Worm (Caenorhabditis elegans) whole organism, L4 larva: ENCODE results near the gene F40F11.3.
A peak's percentile ranks its signal among the peaks of the same experiment; 100 is the strongest.

ENCODE experiments used
- D1046.2 ChIP-seq: fragments of 200-800 bp; sonication (Bioruptor generic); IDR thresholded peaks from 2 replicates; pipeline ENCODE4 v1.3.6; 2022; ENCODE audit warnings: missing genetic modification characterization, missing compliant biosample characterization
- F26F4.8 ChIP-seq: fragments of 200-800 bp; sonication (Bioruptor generic); conservative IDR thresholded peaks from 2 replicates; pipeline ENCODE4 v1.3.6; 2022; ENCODE audit warnings: missing genetic modification characterization, missing compliant biosample characterization
- F44E2.7 ChIP-seq: fragments of 200-800 bp; sonication (Bioruptor generic); IDR thresholded peaks from 2 replicates; pipeline ENCODE4 v2.1.2; 2022; ENCODE audit warnings: missing genetic modification characterization, missing compliant biosample characterization
- T20F7.1 ChIP-seq: fragments of 200-800 bp; sonication (Bioruptor generic); optimal IDR thresholded peaks from 2 replicates; lab custom pipeline; 2018; ENCODE audit warnings: mild to moderate bottlenecking, missing genetic modification characterization, missing compliant biosample characterization
- Y105C5A.15 ChIP-seq: fragments of 200-800 bp; sonication (Bioruptor generic); IDR thresholded peaks from 2 replicates; pipeline ENCODE4 v1.3.6; 2022; ENCODE audit warnings: missing genetic modification characterization, missing compliant biosample characterization
- ZK337.2 ChIP-seq: fragments of 200-800 bp; sonication (Bioruptor generic); IDR thresholded peaks from 2 replicates; pipeline ENCODE4 v1.3.6; 2022; ENCODE audit warnings: missing genetic modification reagents, missing genetic modification characterization, missing compliant biosample characterization
- ZK546.5 ChIP-seq, 2 experiments: sonication (generic microtip); optimal IDR thresholded peaks; 2 replicates each; lab custom pipeline; 2017; ENCODE audit warnings: missing biosample characterization in 2 of 2, missing genetic modification characterization in 2 of 2
- aha-1 ChIP-seq: fragments of 150-350 bp; peaks from one replicate; lab custom pipeline; 2014; ENCODE audit warnings: missing biosample characterization, missing genetic modification characterization
- arid-1 ChIP-seq: fragments of 200-800 bp; sonication (Bioruptor generic); conservative IDR thresholded peaks from 2 replicates; pipeline ENCODE4 v1.3.6; 2022; ENCODE audit warnings: missing genetic modification reagents, missing genetic modification characterization, missing compliant biosample characterization
- attf-4 ChIP-seq: sonication (generic microtip); optimal IDR thresholded peaks from 3 replicates; lab custom pipeline; 2017; ENCODE audit warnings: missing biosample characterization, missing genetic modification characterization
- ceh-32 ChIP-seq: sonication (generic microtip); optimal IDR thresholded peaks from 2 replicates; lab custom pipeline; 2016; ENCODE audit warnings: mild to moderate bottlenecking, missing genetic modification characterization, missing compliant biosample characterization; ENCODE audit not compliant: poor library complexity
- ceh-62 ChIP-seq: sonication (generic microtip); optimal IDR thresholded peaks from 2 replicates; lab custom pipeline; 2017; ENCODE audit warnings: missing biosample characterization, missing genetic modification characterization
- ctbp-1 ChIP-seq: fragments of 200-800 bp; sonication (Bioruptor generic); IDR thresholded peaks from 2 replicates; pipeline ENCODE4 v1.3.6; 2022; ENCODE audit warnings: missing genetic modification reagents, missing genetic modification characterization, missing compliant biosample characterization
- daf-16 ChIP-seq, 3 experiments: sonication (generic microtip); optimal IDR thresholded peaks; 2 replicates each; lab custom pipeline; 2016 to 2017; ENCODE audit warnings: missing genetic modification characterization in 3 of 3, missing genetic modification reagents in 3 of 3, mild to moderate bottlenecking in 2 of 3, missing compliant biosample characterization in 2 of 3, missing biosample characterization in 1 of 3, moderate library complexity in 1 of 3
- daf-19 ChIP-seq: fragments of 200-800 bp; sonication (Bioruptor generic); conservative IDR thresholded peaks from 2 replicates; pipeline ENCODE4 v1.3.6; 2022; ENCODE audit warnings: missing genetic modification characterization, missing compliant biosample characterization
- dmd-8 ChIP-seq: fragments of 200-800 bp; sonication (Bioruptor generic); IDR thresholded peaks from 2 replicates; pipeline ENCODE4 v1.3.6; 2022; ENCODE audit warnings: missing genetic modification characterization, missing compliant biosample characterization
- dmd-9 ChIP-seq: fragments of 200-800 bp; sonication (Bioruptor generic); IDR thresholded peaks from 2 replicates; pipeline ENCODE4 v1.3.6; 2022; ENCODE audit warnings: missing genetic modification reagents, missing genetic modification characterization, missing compliant biosample characterization
- dpl-1 ChIP-seq: fragments of 150-350 bp; optimal IDR thresholded peaks from 2 replicates; lab custom pipeline; 2014; ENCODE audit warnings: missing biosample characterization, missing genetic modification reagents, missing genetic modification characterization
- duxl-1 ChIP-seq: sonication (generic microtip); optimal IDR thresholded peaks from 2 replicates; lab custom pipeline; 2016; ENCODE audit warnings: mild to moderate bottlenecking, missing genetic modification characterization, moderate library complexity, missing compliant biosample characterization; ENCODE audit not compliant: poor library complexity
- dve-1 ChIP-seq: sonication (generic microtip); optimal IDR thresholded peaks from 2 replicates; lab custom pipeline; 2017; ENCODE audit warnings: antibody characterized with exemption, mild to moderate bottlenecking, missing genetic modification characterization, missing compliant biosample characterization; ENCODE audit not compliant: insufficient read depth
- hlh-11 ChIP-seq: fragments of 200-800 bp; sonication (Bioruptor generic); optimal IDR thresholded peaks from 2 replicates; lab custom pipeline; 2018; ENCODE audit warnings: mild to moderate bottlenecking, missing genetic modification characterization, missing compliant biosample characterization
- hlh-30 ChIP-seq: sonication (generic microtip); optimal IDR thresholded peaks from 2 replicates; lab custom pipeline; 2017; ENCODE audit warnings: antibody characterized with exemption, mild to moderate bottlenecking, missing genetic modification characterization, missing compliant biosample characterization; ENCODE audit not compliant: insufficient read depth
- lin-1 ChIP-seq: fragments of 200-800 bp; sonication (Bioruptor generic); IDR thresholded peaks from 2 replicates; pipeline ENCODE4 v1.3.6; 2022; ENCODE audit warnings: missing genetic modification reagents, missing genetic modification characterization, missing compliant biosample characterization
- lin-15B ChIP-seq: fragments of 150-350 bp; sonication (generic microtip); optimal IDR thresholded peaks from 3 replicates; lab custom pipeline; 2014; ENCODE audit warnings: missing biosample characterization, missing genetic modification characterization
- lin-29 ChIP-seq: fragments of 200-800 bp; sonication (Bioruptor generic); IDR thresholded peaks from 2 replicates; pipeline ENCODE4 v1.3.6; 2022; ENCODE audit warnings: missing genetic modification reagents, missing genetic modification characterization, missing compliant biosample characterization
- lin-38 ChIP-seq: fragments of 200-800 bp; sonication (Bioruptor generic); IDR thresholded peaks from 2 replicates; pipeline ENCODE4 v1.3.6; 2022; ENCODE audit warnings: missing genetic modification reagents, missing genetic modification characterization, missing compliant biosample characterization
- lin-39 ChIP-seq: fragments of 150-350 bp; optimal IDR thresholded peaks from 2 replicates; lab custom pipeline; 2014; ENCODE audit warnings: missing biosample characterization, missing genetic modification reagents, missing genetic modification characterization
- lsy-2 ChIP-seq, 2 experiments: fragments of 150-350 bp in 1 of 2; sonication (generic microtip) in 1 of 2; optimal IDR thresholded peaks; 2 replicates each; lab custom pipeline; 2014 to 2017; ENCODE audit warnings: missing biosample characterization in 2 of 2, missing genetic modification characterization in 2 of 2
- madf-5 ChIP-seq, 2 experiments: fragments of 200-800 bp; sonication (Bioruptor generic); IDR thresholded peaks; 2 replicates each; pipeline ENCODE4 v1.3.6; 2022; ENCODE audit warnings: missing compliant biosample characterization in 2 of 2, missing genetic modification characterization in 2 of 2
- madf-9 ChIP-seq: fragments of 200-800 bp; sonication (Bioruptor generic); conservative IDR thresholded peaks from 2 replicates; pipeline ENCODE4 v1.3.6; 2022; ENCODE audit warnings: missing genetic modification reagents, missing genetic modification characterization, missing compliant biosample characterization
- mdl-1 ChIP-seq, 2 experiments: fragments of 150-350 bp in 1 of 2; sonication (generic microtip) in 1 of 2; optimal IDR thresholded peaks; 2 replicates each; lab custom pipeline; 2014 to 2017; ENCODE audit warnings: missing biosample characterization in 2 of 2, missing genetic modification characterization in 2 of 2
- mdt-29 ChIP-seq: fragments of 200-800 bp; sonication (Bioruptor generic); IDR thresholded peaks from 2 replicates; pipeline ENCODE4 v1.3.6; 2022; ENCODE audit warnings: missing genetic modification reagents, missing genetic modification characterization, missing compliant biosample characterization
- mep-1 ChIP-seq: fragments of 150-350 bp; sonication (generic microtip); optimal IDR thresholded peaks from 3 replicates; lab custom pipeline; 2014; ENCODE audit warnings: missing biosample characterization, missing genetic modification characterization
- mxl-3 ChIP-seq: fragments of 200-800 bp; sonication (Bioruptor generic); optimal IDR thresholded peaks from 2 replicates; lab custom pipeline; 2018; ENCODE audit warnings: mild to moderate bottlenecking, missing genetic modification characterization, missing compliant biosample characterization
- nhr-11 ChIP-seq: fragments of 150-350 bp; optimal IDR thresholded peaks from 2 replicates; lab custom pipeline; 2014; ENCODE audit warnings: missing biosample characterization, missing genetic modification characterization
- nhr-111 ChIP-seq: fragments of 200-800 bp; sonication (Bioruptor generic); optimal IDR thresholded peaks from 2 replicates; lab custom pipeline; 2018; ENCODE audit warnings: mild to moderate bottlenecking, missing genetic modification characterization, missing compliant biosample characterization
- nhr-28 ChIP-seq: fragments of 150-350 bp; optimal IDR thresholded peaks from 2 replicates; lab custom pipeline; 2014; ENCODE audit warnings: missing biosample characterization, missing genetic modification characterization
- nhr-6 ChIP-seq: fragments of 150-350 bp; optimal IDR thresholded peaks from 2 replicates; lab custom pipeline; 2014; ENCODE audit warnings: missing biosample characterization, missing genetic modification characterization
- pha-4 ChIP-seq, 2 experiments: fragments of 150-350 bp in 1 of 2; fragments of 200-800 bp in 1 of 2; sonication (Bioruptor generic) in 1 of 2; IDR thresholded peaks in 1 of 2; optimal IDR thresholded peaks in 1 of 2; 2 replicates each; pipeline versions ENCODE4 v1.3.6 to Lab custom; 2014 to 2022; ENCODE audit warnings: missing genetic modification characterization in 2 of 2, missing genetic modification reagents in 2 of 2, missing biosample characterization in 1 of 2, missing compliant biosample characterization in 1 of 2
- php-3 ChIP-seq: fragments of 200-800 bp; sonication (Bioruptor generic); IDR thresholded peaks from 2 replicates; pipeline ENCODE4 v1.3.6; 2022; ENCODE audit warnings: missing genetic modification reagents, missing genetic modification characterization, missing compliant biosample characterization
- pqm-1 ChIP-seq: sonication (generic microtip); optimal IDR thresholded peaks from 2 replicates; lab custom pipeline; 2017; ENCODE audit warnings: missing biosample characterization, missing genetic modification characterization
- rbr-2 ChIP-seq: sonication (generic microtip); optimal IDR thresholded peaks from 2 replicates; lab custom pipeline; 2016; ENCODE audit warnings: missing genotype, missing genetic modification characterization, missing compliant biosample characterization
- saeg-2 ChIP-seq: fragments of 200-800 bp; sonication (Bioruptor generic); IDR thresholded peaks from 2 replicates; pipeline ENCODE4 v1.3.6; 2022; ENCODE audit warnings: missing genetic modification reagents, missing genetic modification characterization, missing compliant biosample characterization
- set-16 ChIP-seq: fragments of 200-800 bp; sonication (Bioruptor generic); IDR thresholded peaks from 2 replicates; pipeline ENCODE4 v1.3.6; 2022; ENCODE audit warnings: missing genetic modification reagents, missing genetic modification characterization, missing compliant biosample characterization
- snpc-1.2 ChIP-seq: fragments of 200-800 bp; sonication (Bioruptor generic); IDR thresholded peaks from 2 replicates; pipeline ENCODE4 v1.3.6; 2022; ENCODE audit warnings: missing genetic modification reagents, missing genetic modification characterization, missing compliant biosample characterization
- tra-1 ChIP-seq: fragments of 200-800 bp; sonication (Bioruptor generic); IDR thresholded peaks from 2 replicates; pipeline ENCODE4 v1.3.6; 2022; ENCODE audit warnings: missing genetic modification reagents, missing genetic modification characterization, missing compliant biosample characterization
- unc-130 ChIP-seq: sonication (generic microtip); optimal IDR thresholded peaks from 2 replicates; lab custom pipeline; 2016; ENCODE audit warnings: missing genetic modification reagents, missing genetic modification characterization, missing compliant biosample characterization
- zfp-2 ChIP-seq: sonication (generic microtip); optimal IDR thresholded peaks from 2 replicates; lab custom pipeline; 2016; ENCODE audit warnings: mild to moderate bottlenecking, missing genetic modification characterization, missing compliant biosample characterization

The F40F11.3 gene

ce11 chrIV:11594191-11594673 lies 429 bp upstream of the F40F11.3 start, which contains the start of gene mig-38 (continued):
- TF ChIP-seq hlh-11 (tag; lab: Kevin White, UChicago) (peak; percentile 81), lin-15B (no peak), madf-5 (GFP tag; IDR thresholded peaks at IDR 0.05; lab: Robert Waterston, UW) (no peak), ceh-62 (tag; lab: Kevin White, UChicago) (no peak), F44E2.7 (GFP tag; lab: Robert Waterston, UW) (no peak), zfp-2 (tag; lab: Kevin White, UChicago) (no peak), mdl-1 (tag; optimal IDR thresholded peaks at IDR 0.05; lab: Kevin White, UChicago) (peak; percentile 68 to 71), daf-16 (GFP tag; optimal IDR thresholded peaks at IDR 0.05; lab: Kevin White, UChicago) (peak; percentile 1 to 18), daf-16 (tag; optimal IDR thresholded peaks at IDR 0.05; lab: Kevin White, UChicago) (peak; percentile 55), saeg-2 (no peak), rbr-2 (tag; lab: Kevin White, UChicago) (peak; percentile 50), dve-1 (tag; lab: Kevin White, UChicago) (peak; percentile 8), pha-4 (GFP tag; IDR thresholded peaks at IDR 0.05; lab: Robert Waterston, UW) (no peak), pha-4 (tag; optimal IDR thresholded peaks at IDR 0.05; lab: Kevin White, UChicago) (no peak), ceh-32 (tag; lab: Kevin White, UChicago) (no peak), lin-39 (tag; lab: Kevin White, UChicago) (no peak), daf-19 (0 out of 2 replicates have a peak, but pooled peaks have one; percentile 69), ctbp-1 (peak; percentile 12; the same call in 1 of the 2 replicates), hlh-30 (tag; lab: Kevin White, UChicago) (peak; percentile 47), pqm-1 (peak; percentile 11), D1046.2 (GFP tag; lab: Robert Waterston, UW) (0 out of 2 replicates have a peak, but pooled peaks have one; percentile 48), mdt-29 (GFP tag; lab: Robert Waterston, UW) (no peak), aha-1 (tag; lab: Kevin White, UChicago) (peak; percentile 98), php-3 (GFP tag; lab: Robert Waterston, UW) (no peak; the same call in 1 of the 2 replicates), T20F7.1 (GFP tag; lab: Kevin White, UChicago) (peak; percentile 65), nhr-11 (tag; lab: Kevin White, UChicago) (peak; percentile 52), attf-4 (tag; lab: Kevin White, UChicago) (no peak), F26F4.8 (GFP tag; lab: Robert Waterston, UW) (no peak), dmd-9 (GFP tag; lab: Robert Waterston, UW) (0 out of 2 replicates have a peak, but pooled peaks have one; percentile 10), snpc-1.2 (GFP tag; lab: Robert Waterston, UW) (no peak), mep-1 (peak; percentile 50), mxl-3 (peak; percentile 92), set-16 (GFP tag; lab: Robert Waterston, UW) (peak; percentile 79), dmd-8 (GFP tag; lab: Robert Waterston, UW) (no peak; the same call in 1 of the 2 replicates), nhr-28 (tag; lab: Kevin White, UChicago) (peak; percentile 34), nhr-6 (tag; lab: Kevin White, UChicago) (no peak), tra-1 (no peak), nhr-111 (GFP tag; lab: Kevin White, UChicago) (peak; percentile 7), lin-29 (GFP tag; lab: Robert Waterston, UW) (no peak), ZK546.5 (tag; optimal IDR thresholded peaks at IDR 0.05; lab: Kevin White, UChicago) (no peak), arid-1 (GFP tag; lab: Robert Waterston, UW) (peak; percentile 45)

- TF ChIP-seq nhr-11 (tag; lab: Kevin White, UChicago) (no peak), dpl-1 (peak; percentile 29), snpc-1.2 (GFP tag; lab: Robert Waterston, UW) (0 out of 2 replicates have a peak, but pooled peaks have one; percentile 41), ZK546.5 (tag; optimal IDR thresholded peaks at IDR 0.05; lab: Kevin White, UChicago) (no peak), madf-9 (0 out of 2 replicates have a peak, but pooled peaks have one; percentile 18), unc-130 (GFP tag; lab: Kevin White, UChicago) (peak; percentile 52), nhr-6 (tag; lab: Kevin White, UChicago) (peak; percentile 44), ZK337.2 (GFP tag; lab: Robert Waterston, UW) (no peak), duxl-1 (peak; percentile 31), Y105C5A.15 (GFP tag; lab: Robert Waterston, UW) (no peak), lin-1 (0 out of 2 replicates have a peak, but pooled peaks have one; percentile 25), dve-1 (tag; lab: Kevin White, UChicago) (peak; percentile 38), lsy-2 (tag; optimal IDR thresholded peaks at IDR 0.05; lab: Kevin White, UChicago) (peak in 1 of 2 experiments; percentile 69), lin-38 (GFP tag; lab: Robert Waterston, UW) (peak; percentile 49)
Observed at ce11 chrIV:11592820-11593219, 983 bp downstream of the F40F11.3 start.
